Worm (Caenorhabditis elegans) whole organism, L4 larva: ENCODE data around the gene sms-1.
"Not testable (repeated sequence)": the region's sequence is repeated elsewhere in the genome, so short reads cannot be mapped to it uniquely, and the experiment has no call there.

ENCODE experiments used
- ctbp-1 ChIP-seq: fragments of 200-800 bp; sonication (Bioruptor generic); IDR thresholded peaks from 2 replicates; pipeline ENCODE4 v1.3.6; 2022; ENCODE audit warnings: missing genetic modification reagents, missing genetic modification characterization, missing compliant biosample characterization
- fkh-10 ChIP-seq: fragments of 150-350 bp; optimal IDR thresholded peaks from 2 replicates; lab custom pipeline; 2014; ENCODE audit warnings: missing biosample characterization, missing genetic modification reagents, missing genetic modification characterization
- lin-39 ChIP-seq: fragments of 150-350 bp; optimal IDR thresholded peaks from 2 replicates; lab custom pipeline; 2014; ENCODE audit warnings: missing biosample characterization, missing genetic modification reagents, missing genetic modification characterization
- pqm-1 ChIP-seq: sonication (generic microtip); optimal IDR thresholded peaks from 2 replicates; lab custom pipeline; 2017; ENCODE audit warnings: missing biosample characterization, missing genetic modification characterization
- sdz-12 ChIP-seq: fragments of 200-800 bp; sonication (Bioruptor generic); optimal IDR thresholded peaks from 2 replicates; lab custom pipeline; 2018; ENCODE audit warnings: mild to moderate bottlenecking, missing genetic modification characterization, missing compliant biosample characterization
- unc-130 ChIP-seq: sonication (generic microtip); optimal IDR thresholded peaks from 2 replicates; lab custom pipeline; 2016; ENCODE audit warnings: missing genetic modification reagents, missing genetic modification characterization, missing compliant biosample characterization

DNA sequence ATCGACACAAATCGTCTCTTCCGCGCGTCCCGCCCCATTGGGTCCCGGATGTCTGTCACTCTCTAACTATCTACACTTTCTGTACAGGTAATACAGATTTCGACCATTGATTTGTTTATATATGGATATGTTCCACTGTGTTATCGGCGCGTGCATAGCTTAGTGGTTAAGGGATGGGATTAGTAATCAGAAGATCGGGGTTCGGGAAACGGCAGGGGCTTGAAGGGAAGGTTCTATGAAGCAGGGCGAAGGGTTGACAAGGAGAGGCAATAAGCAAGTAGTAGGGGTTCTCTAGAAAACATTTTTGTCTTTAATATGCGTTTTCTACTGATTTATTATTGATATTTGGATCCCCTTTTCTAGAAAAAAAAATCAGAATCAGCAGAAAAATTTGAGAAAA lies 662 bp downstream of the sms-1 start:
- TF ChIP-seq sdz-12 (GFP tag; lab: Kevin White, UChicago); ctbp-1; fkh-10 (GFP tag; lab: Kevin White, UChicago); unc-130 (GFP tag; lab: Kevin White, UChicago); lin-39; pqm-1: not testable (repeated sequence)
